Worm (Caenorhabditis elegans) whole organism, L4 larva: ENCODE results near the gene nspg-11.
"Not testable (repeated sequence)": the region's sequence is repeated elsewhere in the genome, so short reads cannot be mapped to it uniquely, and the experiment has no call there.

Experiments used
- ama-1 ChIP-seq: fragments of 150-350 bp; optimal IDR thresholded peaks from 2 replicates; lab custom pipeline; 2014; ENCODE audit warnings: inconsistent platforms, mixed read lengths
- mxl-3 ChIP-seq: fragments of 200-800 bp; sonication (Bioruptor generic); optimal IDR thresholded peaks from 2 replicates; lab custom pipeline; 2018; ENCODE audit warnings: mild to moderate bottlenecking, missing genetic modification characterization, missing compliant biosample characterization
- nhr-237 ChIP-seq: sonication (generic microtip); optimal IDR thresholded peaks from 2 replicates; lab custom pipeline; 2017; ENCODE audit warnings: missing biosample characterization, missing genetic modification characterization
- unc-62 ChIP-seq, 3 experiments: fragments of 150-350 bp in 1 of 3; sonication (generic microtip); optimal IDR thresholded peaks in 2 of 3; peaks in 1 of 3; 1 replicate in 1 of 3; 2 replicates in 2 of 3; lab custom pipeline; 2014 to 2017; ENCODE audit warnings: missing biosample characterization in 3 of 3, missing genetic modification characterization in 3 of 3, missing genetic modification reagents in 3 of 3, missing genotype in 1 of 3
- ztf-11 ChIP-seq: fragments of 150-350 bp; optimal IDR thresholded peaks from 2 replicates; lab custom pipeline; 2014; ENCODE audit warnings: missing biosample characterization, missing genetic modification characterization

DNA sequence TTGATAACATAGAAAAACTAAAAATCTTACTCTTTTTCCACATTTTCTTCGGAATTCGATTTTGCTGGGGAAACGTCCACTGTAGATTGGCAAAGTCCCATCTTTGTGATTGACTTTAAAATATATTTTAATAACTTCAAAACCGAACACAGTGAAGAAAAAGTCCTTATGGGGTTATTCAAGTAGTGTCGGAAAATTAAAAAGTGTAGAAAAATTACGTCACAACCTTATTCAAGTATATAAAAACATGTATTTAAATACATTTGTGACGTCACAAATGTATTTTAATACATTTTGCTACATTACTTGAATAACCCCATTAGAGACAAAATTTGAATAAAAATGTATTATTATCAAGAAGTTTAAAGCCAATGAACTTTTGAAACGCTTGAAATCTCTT, 11.1 kb downstream of the nspg-11 start, which contains the start of gene F49C12.7:
- TF ChIP-seq nhr-237 (tag; lab: Kevin White, UChicago); ztf-11; ama-1 (lab: Kevin White, UChicago); unc-62 (GFP tag; optimal IDR thresholded peaks at IDR 0.05 in 1 of 2; lab: Kevin White, UChicago); unc-62 (tag; optimal IDR thresholded peaks at IDR 0.05; lab: Kevin White, UChicago); mxl-3: not testable (repeated sequence)
